Fruit fly (Drosophila melanogaster): ENCODE results near the gene CG12535.

- TF ChIP-seq jigr1 (GFP tag; IDR thresholded peaks at IDR 0.05) (no peak), zf30C (GFP tag; optimal IDR thresholded peaks at IDR 0.05) (no peak)
These were observed 67.8 kb downstream of the CG12535 start for dm6 chrX:3380981-3381380.
